Worm (Caenorhabditis elegans): ENCODE results near the gene F40G12.2.

- TF ChIP-seq mls-2 (tag; optimal IDR thresholded peaks at IDR 0.05): no peak
- no peak for TF ChIP-seq nhr-12 (tag; optimal IDR thresholded peaks at IDR 0.05)
- no peak for TF ChIP-seq nhr-237 (tag; optimal IDR thresholded peaks at IDR 0.05)
- no peak for TF ChIP-seq drap-1 (GFP tag; optimal IDR thresholded peaks at IDR 0.05)
- no peak for TF ChIP-seq blmp-1 (tag; optimal IDR thresholded peaks at IDR 0.05)
- no peak for TF ChIP-seq lin-13 (tag; optimal IDR thresholded peaks at IDR 0.05)
- no peak for TF ChIP-seq pha-4 (tag; optimal IDR thresholded peaks at IDR 0.05)
- TF ChIP-seq nhr-28 (tag; optimal IDR thresholded peaks at IDR 0.05): no peak
- no peak for TF ChIP-seq lsy-2 (tag; optimal IDR thresholded peaks at IDR 0.05)
- TF ChIP-seq sem-2 (GFP tag; optimal IDR thresholded peaks at IDR 0.05): no peak
- TF ChIP-seq snpc-4 (tag; optimal IDR thresholded peaks at IDR 0.05): no peak
Observed at ce11 chrV:14240694-14241201, 20.0 kb downstream of the F40G12.2 start, which contains the start of gene K02E11.10.
